Fruit fly (Drosophila melanogaster): ENCODE results near the gene PyK.

Gene PyK

dm6 chr3R:22390109-22390508 is 22.8 kb downstream of the PyK start:
- TF ChIP-seq CG12744 (GFP tag; optimal IDR thresholded peaks at IDR 0.05), result no peak
- peak; percentile 37 for TF ChIP-seq Deaf1 (tag; optimal IDR thresholded peaks at IDR 0.05)
- TF ChIP-seq CG10543 (GFP tag; optimal IDR thresholded peaks at IDR 0.05), result peak; percentile 3
- TF ChIP-seq oc (tag; optimal IDR thresholded peaks at IDR 0.05), result no peak
- peak; percentile 37; the same call in 1 of the 3 replicates for TF ChIP-seq CG34224 (GFP tag; IDR thresholded peaks at IDR 0.05; ENCODE audit: partially characterized antibody)
- peak; percentile 92 for TF ChIP-seq CG13894 (tag; optimal IDR thresholded peaks at IDR 0.05)
- peak; percentile 33 for TF ChIP-seq CG15479 (GFP tag; optimal IDR thresholded peaks at IDR 0.05)

DNA sequence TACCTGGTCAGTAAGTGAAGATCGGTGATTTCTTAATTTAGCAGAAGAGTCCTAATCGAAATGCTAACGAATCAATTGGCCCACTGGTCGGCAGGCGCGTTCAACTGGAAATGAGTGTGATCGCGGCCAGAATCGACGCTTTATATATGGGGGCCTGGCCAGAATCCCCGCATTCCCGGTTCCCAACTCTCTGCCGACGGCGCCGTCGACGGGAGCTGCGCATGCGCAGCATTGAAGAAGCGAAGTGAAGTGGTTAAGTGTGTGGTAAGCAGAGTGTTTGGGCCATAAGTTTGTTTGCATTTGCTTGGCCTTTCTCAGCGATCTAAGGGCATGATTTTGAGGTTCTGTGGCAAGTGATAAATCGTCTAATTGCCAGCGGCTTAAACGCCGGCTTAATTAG is 26.7 kb downstream of the PyK start, which contains the start of gene CG13857:
TSS of gene CG13857 (minus strand) at position 101 of the 400 bp plus-strand sequence.
- no peak for TF ChIP-seq dmrt99B (tag; optimal IDR thresholded peaks at IDR 0.05)
- no peak for TF ChIP-seq HLHmδ (GFP tag; optimal IDR thresholded peaks at IDR 0.05)
- no peak for TF ChIP-seq scrt (GFP tag; optimal IDR thresholded peaks at IDR 0.05)
- no peak for TF ChIP-seq CG3065 (GFP tag; optimal IDR thresholded peaks at IDR 0.05)
- no peak for TF ChIP-seq Ssrp (tag; optimal IDR thresholded peaks at IDR 0.05)
- TF ChIP-seq tna (GFP tag; IDR thresholded peaks at IDR 0.05; ENCODE audit: partially characterized antibody), result no peak
- TF ChIP-seq pfk (GFP tag; optimal IDR thresholded peaks at IDR 0.05), result no peak
- TF ChIP-seq Bdp1 (GFP tag; optimal IDR thresholded peaks at IDR 0.05), result no peak
- no peak for TF ChIP-seq Fer1 (GFP tag; optimal IDR thresholded peaks at IDR 0.05)
- TF ChIP-seq CG15696 (tag; optimal IDR thresholded peaks at IDR 0.05), result no peak
- no peak for TF ChIP-seq CG8765 (GFP tag; IDR thresholded peaks at IDR 0.05)
- no peak for TF ChIP-seq Hey (tag; optimal IDR thresholded peaks at IDR 0.05)
- TF ChIP-seq CG6175 (GFP tag; IDR thresholded peaks at IDR 0.05), result no peak
- TF ChIP-seq nom (GFP tag; optimal IDR thresholded peaks at IDR 0.05), result no peak

DNA sequence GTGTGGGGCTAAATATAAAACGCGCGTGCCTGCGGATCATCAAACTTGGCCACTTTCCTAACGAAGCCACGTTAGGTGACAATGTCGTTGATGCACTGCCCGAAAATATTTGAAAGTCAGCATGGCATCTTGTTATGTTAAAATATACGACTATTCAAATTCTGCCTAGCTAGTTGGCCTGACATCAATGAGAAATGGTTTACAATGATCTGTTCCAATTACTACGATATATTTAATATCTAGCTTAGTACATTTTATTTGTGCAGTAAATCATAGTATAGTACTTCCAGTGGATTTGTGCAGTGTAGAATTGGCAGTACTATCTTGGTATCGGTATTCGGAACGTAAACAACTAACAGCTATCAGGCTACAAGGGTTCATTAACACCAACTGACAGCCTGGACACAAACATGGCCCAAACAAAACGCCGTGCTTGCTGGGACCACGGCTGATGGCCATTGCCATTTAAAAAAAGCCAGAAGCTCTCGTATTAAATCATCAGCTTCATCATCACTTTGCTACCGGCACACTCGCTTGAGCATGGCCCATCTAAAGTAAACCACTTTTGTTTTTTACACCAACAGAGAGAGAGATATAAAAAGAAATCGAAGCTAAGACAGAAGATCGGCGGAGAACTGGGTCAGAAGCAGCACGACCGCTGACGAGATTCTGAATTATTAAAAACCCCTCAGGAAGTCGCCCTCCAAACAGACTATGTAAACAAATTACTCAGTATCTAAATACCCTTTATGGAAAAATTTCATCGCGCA is 28.3 kb downstream of the PyK start:
- TF ChIP-seq aop (GFP tag; IDR thresholded peaks at IDR 0.05) (no peak), Med (GFP tag) (peak; percentile 58), Blimp-1 (GFP tag; optimal IDR thresholded peaks at IDR 0.05) (peak; percentile 52), CG7839 (tag; optimal IDR thresholded peaks at IDR 0.05) (no peak), Xrp1 (GFP tag; IDR thresholded peaks at IDR 0.05) (0 out of 2 replicates have a peak, but pooled peaks have one; percentile 15), B-H1 (GFP tag; IDR thresholded peaks at IDR 0.05) (no peak), Sox102F (GFP tag; optimal IDR thresholded peaks at IDR 0.05) (peak; percentile 2), CG1603 (tag; optimal IDR thresholded peaks at IDR 0.05) (peak; percentile 6), CG12299 (tag; optimal IDR thresholded peaks at IDR 0.05) (no peak), bsh (GFP tag; optimal IDR thresholded peaks at IDR 0.05) (peak in 1 of 2 experiments; percentile 14), Ets65A (GFP tag) (peak; percentile 74), CG8290 (GFP tag; optimal IDR thresholded peaks at IDR 0.05) (no peak), CG8290 (tag; optimal IDR thresholded peaks at IDR 0.05) (peak in 1 of 2 experiments; percentile 7), CG9876 (GFP tag; optimal IDR thresholded peaks at IDR 0.05) (no peak), CG12391 (tag; optimal IDR thresholded peaks at IDR 0.05) (peak; percentile 0), row (GFP tag; IDR thresholded peaks at IDR 0.05) (peak; percentile 36; the same call in 2 of the 3 replicates), Bdp1 (GFP tag; optimal IDR thresholded peaks at IDR 0.05) (no peak)

All from whole organism, embryonic.